Fruit fly (Drosophila melanogaster) whole organism, embryonic: ENCODE results near the gene CG13403.

Experiments
- Antp ChIP-seq: fragments of 200-800 bp; sonication (Bioruptor generic); optimal IDR thresholded peaks from 3 replicates; lab custom pipeline; 2016; ENCODE audit warnings: missing biosample characterization, missing genetic modification characterization
- B-H2 ChIP-seq: fragments of 200-800 bp; sonication (Bioruptor generic); optimal IDR thresholded peaks from 2 replicates; lab custom pipeline; 2018; ENCODE audit warnings: missing biosample characterization, mild to moderate bottlenecking, missing genetic modification characterization
- CG10543 ChIP-seq: fragments of 200-800 bp; sonication (Bioruptor generic); optimal IDR thresholded peaks from 3 replicates; lab custom pipeline; 2017; ENCODE audit warnings: missing biosample characterization, mild to moderate bottlenecking, missing genetic modification characterization, moderate library complexity
- CG11504 ChIP-seq: fragments of 200-800 bp; sonication (Bioruptor generic); optimal IDR thresholded peaks from 3 replicates; lab custom pipeline; 2019; ENCODE audit warnings: missing biosample characterization, mild to moderate bottlenecking, missing genetic modification characterization, moderate library complexity
- CG11723 ChIP-seq: fragments of 200-800 bp; sonication (Bioruptor generic); optimal IDR thresholded peaks from 2 replicates; lab custom pipeline; 2017; ENCODE audit warnings: missing biosample characterization, mild to moderate bottlenecking, missing genetic modification characterization
- CG12155 ChIP-seq: fragments of 200-800 bp; sonication (Bioruptor generic); optimal IDR thresholded peaks from 3 replicates; lab custom pipeline; 2016; ENCODE audit warnings: missing biosample characterization, missing genetic modification characterization
- CG15514 ChIP-seq: fragments of 200-800 bp; sonication (Bioruptor generic); optimal IDR thresholded peaks from 3 replicates; lab custom pipeline; 2017; ENCODE audit warnings: missing biosample characterization, missing genetic modification characterization, mild to moderate bottlenecking, moderate library complexity, missing genetic modification reagents
- CG15601 ChIP-seq: fragments of 200-800 bp; sonication (Bioruptor generic); optimal IDR thresholded peaks from 3 replicates; lab custom pipeline; 2019; ENCODE audit warnings: missing biosample characterization, mild to moderate bottlenecking, missing genetic modification characterization, moderate library complexity
- CG17359 ChIP-seq: fragments of 200-800 bp; sonication (Bioruptor generic); optimal IDR thresholded peaks from 3 replicates; lab custom pipeline; 2018; ENCODE audit warnings: missing biosample characterization, mild to moderate bottlenecking, missing genetic modification characterization, moderate library complexity
- CG17568 ChIP-seq: fragments of 200-800 bp; sonication (Bioruptor generic); optimal IDR thresholded peaks from 2 replicates; lab custom pipeline; 2018; ENCODE audit warnings: missing biosample characterization, mild to moderate bottlenecking, missing genetic modification characterization, moderate library complexity
- CG31441 ChIP-seq: fragments of 200-800 bp; sonication (Bioruptor generic); IDR thresholded peaks from 2 replicates; pipeline ENCODE4 v1.3.6; 2022; ENCODE audit warnings: missing biosample characterization, missing genetic modification characterization
- CG3407 ChIP-seq: fragments of 200-800 bp; sonication (Bioruptor generic); optimal IDR thresholded peaks from 2 replicates; lab custom pipeline; 2018; ENCODE audit warnings: missing biosample characterization, mild to moderate bottlenecking, missing genetic modification characterization
- CG34422 ChIP-seq: fragments of 200-800 bp; sonication (Bioruptor generic); IDR thresholded peaks from 3 replicates; pipeline ENCODE4 v1.3.6; 2022; ENCODE audit warnings: missing biosample characterization, missing genetic modification characterization
- CG4360 ChIP-seq: fragments of 200-800 bp; sonication (Bioruptor generic); IDR thresholded peaks from 2 replicates; pipeline ENCODE4 v1.3.6; 2022; ENCODE audit warnings: missing biosample characterization, missing genetic modification characterization
- CG7963 ChIP-seq: fragments of 200-800 bp; sonication (Bioruptor generic); IDR thresholded peaks from 3 replicates; pipeline ENCODE4 v1.3.6; 2022; ENCODE audit warnings: missing biosample characterization, missing genetic modification characterization; ENCODE audit not compliant: partially characterized antibody
- CG8944 ChIP-seq: fragments of 200-800 bp; sonication (Bioruptor generic); optimal IDR thresholded peaks from 3 replicates; lab custom pipeline; 2016; ENCODE audit warnings: missing biosample characterization, missing genetic modification characterization
- CG9437 ChIP-seq: fragments of 200-800 bp; sonication (Bioruptor generic); optimal IDR thresholded peaks from 2 replicates; lab custom pipeline; 2018; ENCODE audit warnings: missing biosample characterization, mild to moderate bottlenecking, missing genetic modification characterization
- CkIIα-i1 ChIP-seq: fragments of 200-800 bp; sonication (Bioruptor generic); IDR thresholded peaks from 2 replicates; pipeline ENCODE4 v1.3.6; 2022; ENCODE audit warnings: missing biosample characterization, missing genetic modification characterization
- D19B ChIP-seq: fragments of 200-800 bp; sonication (Bioruptor generic); optimal IDR thresholded peaks from 2 replicates; lab custom pipeline; 2017; ENCODE audit warnings: missing biosample characterization, mild to moderate bottlenecking, missing genetic modification characterization
- Dfd ChIP-seq, 2 experiments: fragments of >200 bp; optimal IDR thresholded peaks; 2 replicates each; lab custom pipeline; 2017; ENCODE audit warnings: missing biosample characterization in 2 of 2, missing genetic modification characterization in 2 of 2
- Doc2 ChIP-seq: fragments of 200-800 bp; sonication (Bioruptor generic); IDR thresholded peaks from 2 replicates; pipeline ENCODE4 v1.3.6; 2022; ENCODE audit warnings: missing biosample characterization, missing genetic modification characterization
- E2f1 ChIP-seq: fragments of 200-800 bp; sonication (Bioruptor generic); IDR thresholded peaks from 2 replicates; pipeline ENCODE4 v1.3.6; 2022; ENCODE audit warnings: missing biosample characterization, missing genetic modification characterization
- E2f2 ChIP-seq: fragments of 200-800 bp; sonication (Bioruptor generic); IDR thresholded peaks from 2 replicates; pipeline ENCODE4 v1.3.6; 2022; ENCODE audit warnings: missing biosample characterization, missing genetic modification characterization
- HLH4C ChIP-seq: fragments of 200-800 bp; sonication (Bioruptor generic); IDR thresholded peaks from 3 replicates; pipeline ENCODE4 v1.3.6; 2022; ENCODE audit warnings: missing biosample characterization, missing genetic modification characterization; ENCODE audit not compliant: partially characterized antibody
- HLHmδ ChIP-seq: fragments of 200-800 bp; sonication (Bioruptor generic); optimal IDR thresholded peaks from 2 replicates; lab custom pipeline; 2018; ENCODE audit warnings: missing biosample characterization, mild to moderate bottlenecking, missing genetic modification characterization, moderate library complexity
- Hr3 ChIP-seq: fragments of 200-800 bp; sonication (Bioruptor generic); optimal IDR thresholded peaks from 3 replicates; lab custom pipeline; 2016; ENCODE audit warnings: missing biosample characterization, missing genetic modification characterization
- Hr78 ChIP-seq, 2 experiments: fragments of 200-800 bp in 1 of 2; fragments of >200 bp in 1 of 2; sonication (Bioruptor generic) in 1 of 2; optimal IDR thresholded peaks; 2 replicates each; lab custom pipeline; 2017 to 2019; ENCODE audit warnings: missing biosample characterization in 2 of 2, missing genetic modification characterization in 2 of 2, mild to moderate bottlenecking in 1 of 2, moderate library complexity in 1 of 2
- Med ChIP-seq: fragments of 200-800 bp; sonication (Bioruptor generic); peaks from one replicate; lab custom pipeline; 2016; ENCODE audit warnings: missing biosample characterization, missing genetic modification characterization, mild to moderate bottlenecking, inconsistent platforms, moderate library complexity
- Sox102F ChIP-seq: fragments of 200-800 bp; sonication (Bioruptor generic); optimal IDR thresholded peaks from 2 replicates; lab custom pipeline; 2018; ENCODE audit warnings: missing biosample characterization, mild to moderate bottlenecking, missing genetic modification characterization, moderate library complexity
- Taf1 ChIP-seq: fragments of 200-800 bp; sonication (Bioruptor generic); IDR thresholded peaks from 2 replicates; pipeline ENCODE4 v1.3.6; 2022; ENCODE audit warnings: missing biosample characterization, missing genetic modification characterization
- Trl ChIP-seq, 3 experiments: fragments of >200 bp in 2 of 3; fragments of 200-800 bp in 1 of 3; sonication (Bioruptor generic) in 1 of 3; optimal IDR thresholded peaks; 2 replicates in 1 of 3; 3 replicates in 2 of 3; lab custom pipeline; 2016 to 2017; ENCODE audit warnings: missing biosample characterization in 1 of 3, missing genetic modification characterization in 1 of 3
- ab ChIP-seq: fragments of 200-800 bp; sonication (Bioruptor generic); optimal IDR thresholded peaks from 2 replicates; lab custom pipeline; 2016; ENCODE audit warnings: missing biosample characterization, missing genetic modification characterization
- cg ChIP-seq: fragments of 200-800 bp; sonication (Bioruptor generic); optimal IDR thresholded peaks from 3 replicates; lab custom pipeline; 2019; ENCODE audit warnings: missing biosample characterization, mild to moderate bottlenecking, missing genetic modification characterization, moderate library complexity
- chinmo ChIP-seq: fragments of 200-800 bp; sonication (Bioruptor generic); IDR thresholded peaks from 4 replicates; pipeline ENCODE4 v1.3.6; 2022; ENCODE audit warnings: missing biosample characterization, missing genetic modification characterization; ENCODE audit not compliant: partially characterized antibody
- crc ChIP-seq: fragments of 200-800 bp; sonication (Bioruptor generic); optimal IDR thresholded peaks from 2 replicates; lab custom pipeline; 2016; ENCODE audit warnings: missing biosample characterization, missing genetic modification characterization
- dysf ChIP-seq: fragments of 200-800 bp; sonication (Bioruptor generic); IDR thresholded peaks from 3 replicates; pipeline ENCODE4 v1.3.6; 2022; ENCODE audit warnings: missing biosample characterization, missing genetic modification characterization
- emc ChIP-seq: fragments of 200-800 bp; sonication (Bioruptor generic); optimal IDR thresholded peaks from 2 replicates; lab custom pipeline; 2016; ENCODE audit warnings: missing biosample characterization, missing genetic modification characterization
- fd102C ChIP-seq: fragments of 200-800 bp; sonication (Bioruptor generic); optimal IDR thresholded peaks from 2 replicates; lab custom pipeline; 2018; ENCODE audit warnings: missing biosample characterization, mild to moderate bottlenecking, missing genetic modification characterization, moderate library complexity
- gcm ChIP-seq: fragments of 200-800 bp; sonication (Bioruptor generic); optimal IDR thresholded peaks from 2 replicates; lab custom pipeline; 2019; ENCODE audit warnings: missing biosample characterization, mild to moderate bottlenecking, missing genetic modification characterization, moderate library complexity
- oc ChIP-seq: fragments of 200-800 bp; sonication (Bioruptor generic); optimal IDR thresholded peaks from 2 replicates; lab custom pipeline; 2018; ENCODE audit warnings: missing biosample characterization, mild to moderate bottlenecking, missing genetic modification characterization, moderate library complexity
- p53 ChIP-seq: fragments of 200-800 bp; sonication (Bioruptor generic); optimal IDR thresholded peaks from 2 replicates; lab custom pipeline; 2016; ENCODE audit warnings: missing biosample characterization, missing genetic modification characterization
- row ChIP-seq: fragments of 200-800 bp; sonication (Bioruptor generic); IDR thresholded peaks from 3 replicates; pipeline ENCODE4 v1.3.6; 2022; ENCODE audit warnings: missing biosample characterization, missing genetic modification characterization
- sd ChIP-seq: fragments of 200-800 bp; sonication (Bioruptor generic); optimal IDR thresholded peaks from 3 replicates; lab custom pipeline; 2018; ENCODE audit warnings: missing biosample characterization, mild to moderate bottlenecking, missing genetic modification characterization, moderate library complexity
- seq ChIP-seq: fragments of 200-800 bp; sonication (Bioruptor generic); IDR thresholded peaks from 2 replicates; pipeline ENCODE4 v1.3.6; 2022; ENCODE audit warnings: missing biosample characterization, missing genetic modification characterization
- tin ChIP-seq: fragments of 200-800 bp; sonication (Bioruptor generic); optimal IDR thresholded peaks from 3 replicates; lab custom pipeline; 2016; ENCODE audit warnings: missing biosample characterization, missing genetic modification characterization
- wek ChIP-seq: fragments of 200-800 bp; sonication (Bioruptor generic); optimal IDR thresholded peaks from 3 replicates; lab custom pipeline; 2018; ENCODE audit warnings: missing biosample characterization, mild to moderate bottlenecking, missing genetic modification characterization, moderate library complexity

CG13403 gene

DNA sequence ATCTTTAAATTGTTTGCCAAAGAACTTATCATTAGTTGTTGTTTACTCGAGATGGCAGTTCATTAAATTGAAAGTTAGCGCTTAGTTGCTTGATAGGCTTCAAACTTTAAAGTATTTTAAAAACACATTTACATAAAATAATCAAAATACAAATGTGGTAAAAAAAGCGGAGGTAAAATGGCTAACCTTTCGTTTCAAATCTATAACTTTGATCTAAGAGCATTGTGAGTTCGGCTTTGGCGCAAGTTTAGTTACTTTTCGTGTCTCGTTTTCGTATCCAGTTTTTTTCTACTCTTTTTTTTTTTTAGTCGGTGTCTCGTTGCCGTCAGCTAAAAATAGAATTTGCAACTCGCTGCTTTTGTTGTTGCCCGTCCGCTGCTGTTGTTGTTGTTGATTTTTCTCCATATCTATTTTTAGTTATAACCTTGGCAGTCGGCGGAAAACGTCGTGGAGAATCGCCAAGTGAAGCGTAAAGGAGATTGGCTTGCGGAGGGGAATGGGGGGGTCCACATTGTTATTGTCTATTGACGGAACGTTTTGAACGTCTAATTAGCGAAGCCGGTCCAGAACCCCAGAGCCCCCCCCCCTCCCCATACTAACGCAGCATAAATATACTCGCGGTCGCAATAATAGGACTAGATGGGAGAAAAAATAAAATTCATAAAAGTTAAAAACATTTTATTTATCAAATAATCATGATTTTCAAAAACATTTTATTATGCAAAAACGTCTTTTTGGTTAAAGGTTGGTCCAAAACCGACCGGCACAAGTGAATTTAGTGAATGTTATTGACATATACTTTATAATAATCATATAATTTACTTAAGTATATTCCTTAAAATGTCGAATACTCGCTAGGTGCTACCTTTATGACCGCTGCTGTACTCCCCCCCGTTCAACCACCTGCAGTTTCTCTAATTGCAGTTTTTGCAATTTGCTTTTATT lies 23.0 kb upstream of the CG13403 start (continued):
- TF ChIP-seq Sox102F (GFP tag; lab: Kevin White, UChicago) (peak; percentile 35), HLH4C (GFP tag; lab: Robert Waterston, UW) (no peak), CG12155 (GFP tag; lab: Kevin White, UChicago) (peak; percentile 12), sd (tag; lab: Kevin White, UChicago) (no peak), CG34422 (GFP tag; lab: Robert Waterston, UW) (peak; percentile 43; the same call in 1 of the 3 replicates), CkIIα-i1 (GFP tag; lab: Robert Waterston, UW) (no peak), CG11504 (peak; percentile 67), fd102C (GFP tag; lab: Kevin White, UChicago) (no peak), p53 (GFP tag; lab: Kevin White, UChicago) (no peak), Taf1 (0 out of 2 replicates have a peak, but pooled peaks have one; percentile 28), CG11723 (peak; percentile 1), D19B (GFP tag; lab: Kevin White, UChicago) (peak; percentile 44), oc (tag; lab: Kevin White, UChicago) (no peak), CG17359 (peak; percentile 2), CG8944 (GFP tag; lab: Kevin White, UChicago) (no peak), Med (GFP tag; lab: Kevin White, UChicago) (peak; percentile 77), tin (GFP tag; lab: Kevin White, UChicago) (peak; percentile 6), CG7963 (GFP tag; lab: Robert Waterston, UW) (no peak), ab (GFP tag; lab: Kevin White, UChicago) (no peak), dysf (GFP tag; lab: Robert Waterston, UW) (peak; percentile 69), Antp (GFP tag; lab: Kevin White, UChicago) (no peak), CG4360 (GFP tag; lab: Robert Waterston, UW) (no peak), Hr3 (peak; percentile 2), CG10543 (no peak), seq (GFP tag; lab: Robert Waterston, UW) (peak; percentile 45; the same call in 1 of the 2 replicates), Dfd (GFP tag; optimal IDR thresholded peaks at IDR 0.05; lab: Kevin White, UChicago) (no peak)

DNA sequence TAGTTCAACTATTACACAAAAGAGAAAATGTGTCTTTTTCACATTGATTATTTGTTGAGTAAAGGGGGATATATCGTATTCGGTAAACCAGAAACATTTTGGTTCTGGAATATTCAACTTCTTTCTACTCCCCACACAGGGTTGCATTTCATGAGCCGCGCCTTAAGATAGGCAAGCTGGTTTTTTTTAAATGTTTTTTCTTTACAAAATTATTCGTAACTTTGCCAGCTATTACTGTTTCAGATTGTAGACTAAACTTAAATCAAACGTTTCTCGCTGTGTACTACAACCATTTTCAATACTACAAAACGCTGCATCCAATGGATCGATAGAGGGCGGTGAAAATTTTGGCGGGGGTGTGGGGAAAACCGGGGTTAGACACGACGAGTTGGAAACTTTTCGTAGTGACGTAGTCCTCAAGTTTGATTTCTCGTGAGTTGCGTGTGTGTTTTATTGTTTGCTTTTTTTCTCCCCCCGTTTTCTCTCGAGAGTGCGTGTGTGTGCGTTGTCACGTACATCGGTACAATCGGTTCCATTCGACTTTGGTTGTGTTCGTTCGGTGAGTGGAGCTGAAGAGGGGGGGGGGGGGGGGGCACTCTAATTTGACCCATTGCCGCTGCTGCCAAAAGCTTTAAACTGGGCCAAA lies 21.8 kb upstream of the CG13403 start:
- TF ChIP-seq CG31441 (GFP tag; lab: Robert Waterston, UW) (peak; percentile 57), E2f1 (peak; percentile 45; the same call in 1 of the 2 replicates), Trl (optimal IDR thresholded peaks at IDR 0.05; lab: Kevin White, UChicago) (no peak), Trl (GFP tag; optimal IDR thresholded peaks at IDR 0.05; lab: Kevin White, UChicago) (peak; percentile 16), CG9437 (GFP tag; lab: Kevin White, UChicago) (peak; percentile 35), Doc2 (GFP tag; lab: Robert Waterston, UW) (no peak), chinmo (GFP tag; lab: Robert Waterston, UW) (0 out of 4 replicates have a peak, but pooled peaks have one; percentile 63), Hr78 (GFP tag; optimal IDR thresholded peaks at IDR 0.05; lab: Kevin White, UChicago) (peak in 1 of 2 experiments; percentile 69), crc (GFP tag; lab: Kevin White, UChicago) (no peak), Sox102F (GFP tag; lab: Kevin White, UChicago) (peak; percentile 51), B-H2 (no peak), CG11504 (peak; percentile 65), gcm (GFP tag; lab: Kevin White, UChicago) (peak; percentile 39), CG17568 (peak; percentile 24), HLHmδ (GFP tag; lab: Kevin White, UChicago) (no peak), CG15601 (tag; lab: Kevin White, UChicago) (peak; percentile 45), cg (peak; percentile 64), row (GFP tag; lab: Robert Waterston, UW) (peak; percentile 59), wek (GFP tag; lab: Kevin White, UChicago) (no peak), CG3407 (GFP tag; lab: Kevin White, UChicago) (peak; percentile 24), CG15514 (GFP tag; lab: Kevin White, UChicago) (peak; percentile 3), emc (GFP tag; lab: Kevin White, UChicago) (no peak), E2f2 (GFP tag; lab: Robert Waterston, UW) (peak; percentile 29; the same call in 1 of the 2 replicates)
